Fruit fly (Drosophila melanogaster) whole organism, embryonic: Measurements from ENCODE around the gene CG2278.
A peak's percentile ranks its signal among the peaks of the same experiment; 100 is the strongest.

ENCODE experiments used
- Ada2b ChIP-seq: fragments of 200-800 bp; sonication (Bioruptor generic); IDR thresholded peaks from 2 replicates; pipeline ENCODE4 v1.3.6; 2022; ENCODE audit warnings: missing biosample characterization, missing genetic modification characterization
- Bdp1 ChIP-seq: fragments of 200-800 bp; sonication (Bioruptor generic); optimal IDR thresholded peaks from 3 replicates; lab custom pipeline; 2016; ENCODE audit warnings: missing biosample characterization, missing genetic modification characterization
- CG11085 ChIP-seq: fragments of 200-800 bp; sonication (Bioruptor generic); IDR thresholded peaks from 2 replicates; pipeline ENCODE4 v1.3.6; 2022; ENCODE audit warnings: missing biosample characterization, missing genetic modification characterization
- CG12219 ChIP-seq: fragments of 200-800 bp; sonication (Bioruptor generic); optimal IDR thresholded peaks from 3 replicates; lab custom pipeline; 2018; ENCODE audit warnings: missing biosample characterization, mild to moderate bottlenecking, missing genetic modification characterization
- CG12659 ChIP-seq: fragments of 200-800 bp; sonication (Bioruptor generic); optimal IDR thresholded peaks from 3 replicates; lab custom pipeline; 2017; ENCODE audit warnings: mild to moderate bottlenecking, missing biosample characterization, missing genetic modification reagents, missing genetic modification characterization
- CG12744 ChIP-seq: fragments of 200-800 bp; sonication (Bioruptor generic); optimal IDR thresholded peaks from 2 replicates; lab custom pipeline; 2016; ENCODE audit warnings: missing biosample characterization, missing genetic modification characterization
- CG14667 ChIP-seq: fragments of 200-800 bp; sonication (Bioruptor generic); IDR thresholded peaks from 2 replicates; pipeline ENCODE4 v1.3.6; 2022; ENCODE audit warnings: missing biosample characterization, missing genetic modification characterization
- CG15479 ChIP-seq: fragments of 200-800 bp; sonication (Bioruptor generic); optimal IDR thresholded peaks from 3 replicates; lab custom pipeline; 2019; ENCODE audit warnings: missing biosample characterization, mild to moderate bottlenecking, missing genetic modification characterization, moderate library complexity
- CG17361 ChIP-seq: fragments of 200-800 bp; sonication (Bioruptor generic); IDR thresholded peaks from 3 replicates; pipeline ENCODE4 v1.3.6; 2022; ENCODE audit warnings: missing biosample characterization, missing genetic modification characterization
- CG17385 ChIP-seq: fragments of 200-800 bp; sonication (Bioruptor generic); optimal IDR thresholded peaks from 3 replicates; lab custom pipeline; 2018; ENCODE audit warnings: missing biosample characterization, mild to moderate bottlenecking, missing genetic modification characterization
- CG2199 ChIP-seq: fragments of 200-800 bp; sonication (Bioruptor generic); IDR thresholded peaks from 3 replicates; pipeline ENCODE4 v1.3.6; 2022; ENCODE audit warnings: missing biosample characterization, missing genetic modification characterization
- CG3163 ChIP-seq: fragments of 200-800 bp; sonication (Bioruptor generic); optimal IDR thresholded peaks from 3 replicates; lab custom pipeline; 2016; ENCODE audit warnings: missing biosample characterization, missing genetic modification characterization
- CG32767 ChIP-seq: fragments of 200-800 bp; sonication (Bioruptor generic); IDR thresholded peaks from 2 replicates; pipeline ENCODE4 v1.3.6; 2022; ENCODE audit warnings: missing biosample characterization, missing genetic modification characterization
- CG3281 ChIP-seq: fragments of 200-800 bp; sonication (Bioruptor generic); optimal IDR thresholded peaks from 3 replicates; lab custom pipeline; 2017; ENCODE audit warnings: missing biosample characterization, mild to moderate bottlenecking, missing genetic modification characterization
- CG42726 ChIP-seq: fragments of 200-800 bp; sonication (Bioruptor generic); IDR thresholded peaks from 2 replicates; pipeline ENCODE4 v1.3.6; 2022; ENCODE audit warnings: missing biosample characterization, missing genetic modification characterization; ENCODE audit not compliant: partially characterized antibody
- CG4328 ChIP-seq: fragments of 200-800 bp; sonication (Bioruptor generic); optimal IDR thresholded peaks from 3 replicates; lab custom pipeline; 2017; ENCODE audit warnings: missing biosample characterization, missing genetic modification reagents, missing genetic modification characterization
- Dll ChIP-seq: fragments of 200-800 bp; sonication (Bioruptor generic); IDR thresholded peaks from 4 replicates; pipeline ENCODE4 v1.3.6; 2022; ENCODE audit warnings: missing biosample characterization, missing genetic modification characterization; ENCODE audit not compliant: partially characterized antibody
- GATAe ChIP-seq: fragments of 200-800 bp; sonication (Bioruptor generic); conservative IDR thresholded peaks from 2 replicates; pipeline ENCODE4 v1.3.6; 2022; ENCODE audit warnings: missing biosample characterization, missing genetic modification characterization
- Gsc ChIP-seq: fragments of 200-800 bp; sonication (Bioruptor generic); IDR thresholded peaks from 2 replicates; pipeline ENCODE4 v1.3.6; 2022; ENCODE audit warnings: missing biosample characterization, missing genetic modification characterization
- HHEX ChIP-seq: fragments of 200-800 bp; sonication (Bioruptor generic); optimal IDR thresholded peaks from 3 replicates; lab custom pipeline; 2017; ENCODE audit warnings: missing biosample characterization, mild to moderate bottlenecking, missing genetic modification characterization, missing genetic modification reagents
- Hsf ChIP-seq: fragments of 200-800 bp; sonication (Bioruptor generic); optimal IDR thresholded peaks from 3 replicates; lab custom pipeline; 2016; ENCODE audit warnings: missing biosample characterization, missing genetic modification characterization
- Ptx1 ChIP-seq: fragments of 200-800 bp; sonication (Bioruptor generic); IDR thresholded peaks from 2 replicates; pipeline ENCODE4 v1.3.6; 2022; ENCODE audit warnings: missing biosample characterization, missing genetic modification characterization
- Sin3A ChIP-seq: fragments of >200 bp; optimal IDR thresholded peaks from 2 replicates; lab custom pipeline; 2018
- Vsx1 ChIP-seq: fragments of 200-800 bp; sonication (Bioruptor generic); optimal IDR thresholded peaks from 2 replicates; lab custom pipeline; 2017; ENCODE audit warnings: missing biosample characterization, mild to moderate bottlenecking, missing genetic modification characterization, missing genetic modification reagents
- Xrp1 ChIP-seq: fragments of 200-800 bp; sonication (Bioruptor generic); IDR thresholded peaks from 2 replicates; pipeline ENCODE4 v1.3.6; 2022; ENCODE audit warnings: missing biosample characterization, missing genetic modification characterization
- ash1 ChIP-seq: fragments of 200-800 bp; sonication (Bioruptor generic); optimal IDR thresholded peaks from 2 replicates; lab custom pipeline; 2018; ENCODE audit warnings: missing biosample characterization, mild to moderate bottlenecking, missing genetic modification characterization
- bab2 ChIP-seq: fragments of 200-800 bp; sonication (Bioruptor generic); optimal IDR thresholded peaks from 2 replicates; lab custom pipeline; 2016; ENCODE audit warnings: missing biosample characterization, missing genetic modification characterization
- br ChIP-seq: fragments of >200 bp; optimal IDR thresholded peaks from 2 replicates; lab custom pipeline; 2017
- bsh ChIP-seq, 2 experiments: fragments of 200-800 bp; sonication (Bioruptor generic); optimal IDR thresholded peaks; 2 replicates each; lab custom pipeline; 2017 to 2018; ENCODE audit warnings: mild to moderate bottlenecking in 2 of 2, missing biosample characterization in 2 of 2, missing genetic modification characterization in 2 of 2, moderate library complexity in 1 of 2
- btn ChIP-seq: fragments of 200-800 bp; sonication (Bioruptor generic); optimal IDR thresholded peaks from 2 replicates; lab custom pipeline; 2016; ENCODE audit warnings: missing biosample characterization, missing genetic modification characterization
- cg ChIP-seq: fragments of 200-800 bp; sonication (Bioruptor generic); optimal IDR thresholded peaks from 3 replicates; lab custom pipeline; 2019; ENCODE audit warnings: missing biosample characterization, mild to moderate bottlenecking, missing genetic modification characterization, moderate library complexity
- crol ChIP-seq: fragments of 200-800 bp; sonication (Bioruptor generic); IDR thresholded peaks from 2 replicates; pipeline ENCODE4 v1.3.6; 2022; ENCODE audit warnings: missing biosample characterization, missing genetic modification characterization
- disco-r ChIP-seq: fragments of 200-800 bp; sonication (Bioruptor generic); optimal IDR thresholded peaks from 2 replicates; lab custom pipeline; 2016; ENCODE audit warnings: missing biosample characterization, missing genetic modification characterization
- grn ChIP-seq: fragments of 200-800 bp; sonication (Bioruptor generic); optimal IDR thresholded peaks from 3 replicates; lab custom pipeline; 2017; ENCODE audit warnings: missing biosample characterization, missing genetic modification characterization
- lilli ChIP-seq: fragments of 200-800 bp; sonication (Bioruptor generic); optimal IDR thresholded peaks from 3 replicates; lab custom pipeline; 2016; ENCODE audit warnings: missing biosample characterization, missing genetic modification characterization
- lola ChIP-seq, 3 experiments: fragments of >200 bp in 2 of 3; fragments of 200-800 bp in 1 of 3; sonication (Bioruptor generic) in 1 of 3; optimal IDR thresholded peaks; 2 replicates each; lab custom pipeline; 2017 to 2019; ENCODE audit warnings: missing biosample characterization in 3 of 3, missing genetic modification characterization in 3 of 3, mild to moderate bottlenecking in 1 of 3, moderate library complexity in 1 of 3
- mld ChIP-seq: fragments of 200-800 bp; sonication (Bioruptor generic); IDR thresholded peaks from 3 replicates; pipeline ENCODE4 v1.3.6; 2022; ENCODE audit warnings: missing biosample characterization, missing genetic modification characterization; ENCODE audit not compliant: partially characterized antibody
- nom ChIP-seq: fragments of 200-800 bp; sonication (Bioruptor generic); optimal IDR thresholded peaks from 2 replicates; lab custom pipeline; 2017; ENCODE audit warnings: missing biosample characterization, missing genetic modification characterization, mild to moderate bottlenecking, moderate library complexity, missing genetic modification reagents
- pan ChIP-seq, 4 experiments: fragments of >200 bp in 3 of 4; fragments of 200-800 bp in 1 of 4; sonication (Bioruptor generic) in 1 of 4; optimal IDR thresholded peaks in 3 of 4; IDR thresholded peaks in 1 of 4; 2 replicates each; pipeline versions ENCODE4 v1.3.6 to Lab custom; 2017 to 2022; ENCODE audit warnings: missing biosample characterization in 2 of 4, missing genetic modification characterization in 2 of 4, mixed read lengths in 1 of 4
- peb ChIP-seq: fragments of 200-800 bp; sonication (Bioruptor generic); IDR thresholded peaks from 2 replicates; pipeline ENCODE4 v1.3.6; 2022; ENCODE audit warnings: missing biosample characterization, missing genetic modification characterization
- pros ChIP-seq: fragments of 200-800 bp; sonication (Bioruptor generic); optimal IDR thresholded peaks from 3 replicates; lab custom pipeline; 2019; ENCODE audit warnings: missing biosample characterization, mild to moderate bottlenecking, missing genetic modification characterization, moderate library complexity
- ssp ChIP-seq: fragments of 200-800 bp; sonication (Bioruptor generic); IDR thresholded peaks from 2 replicates; pipeline ENCODE4 v1.3.6; 2022; ENCODE audit warnings: missing biosample characterization, missing genetic modification characterization
- tio ChIP-seq: fragments of 200-800 bp; sonication (Bioruptor generic); optimal IDR thresholded peaks from 2 replicates; lab custom pipeline; 2017; ENCODE audit warnings: missing biosample characterization, missing genetic modification characterization, inconsistent platforms
- tll ChIP-seq, 2 experiments: fragments of 200-800 bp in 1 of 2; fragments of >200 bp in 1 of 2; sonication (Bioruptor generic) in 1 of 2; optimal IDR thresholded peaks; 2 replicates each; lab custom pipeline; 2017 to 2019; ENCODE audit warnings: missing biosample characterization in 2 of 2, missing genetic modification characterization in 2 of 2, mild to moderate bottlenecking in 1 of 2, moderate library complexity in 1 of 2
- ttk ChIP-seq: fragments of 200-800 bp; sonication (Bioruptor generic); IDR thresholded peaks from 2 replicates; pipeline ENCODE4 v2.1.2; 2022; ENCODE audit warnings: missing biosample characterization, missing genetic modification characterization
- unpg ChIP-seq: fragments of 200-800 bp; sonication (Bioruptor generic); optimal IDR thresholded peaks from 3 replicates; lab custom pipeline; 2018; ENCODE audit warnings: missing biosample characterization, mild to moderate bottlenecking, missing genetic modification characterization, moderate library complexity
- wdn ChIP-seq: fragments of 200-800 bp; sonication (Bioruptor generic); IDR thresholded peaks from 2 replicates; pipeline ENCODE4 v1.3.6; 2022; ENCODE audit warnings: missing biosample characterization, missing genetic modification characterization
- yki ChIP-seq: fragments of >200 bp; optimal IDR thresholded peaks from 3 replicates; lab custom pipeline; 2018
- zen ChIP-seq: fragments of 200-800 bp; sonication (Bioruptor generic); optimal IDR thresholded peaks from 3 replicates; lab custom pipeline; 2018; ENCODE audit warnings: missing biosample characterization, mild to moderate bottlenecking, missing genetic modification characterization, moderate library complexity

CG2278 gene

DNA sequence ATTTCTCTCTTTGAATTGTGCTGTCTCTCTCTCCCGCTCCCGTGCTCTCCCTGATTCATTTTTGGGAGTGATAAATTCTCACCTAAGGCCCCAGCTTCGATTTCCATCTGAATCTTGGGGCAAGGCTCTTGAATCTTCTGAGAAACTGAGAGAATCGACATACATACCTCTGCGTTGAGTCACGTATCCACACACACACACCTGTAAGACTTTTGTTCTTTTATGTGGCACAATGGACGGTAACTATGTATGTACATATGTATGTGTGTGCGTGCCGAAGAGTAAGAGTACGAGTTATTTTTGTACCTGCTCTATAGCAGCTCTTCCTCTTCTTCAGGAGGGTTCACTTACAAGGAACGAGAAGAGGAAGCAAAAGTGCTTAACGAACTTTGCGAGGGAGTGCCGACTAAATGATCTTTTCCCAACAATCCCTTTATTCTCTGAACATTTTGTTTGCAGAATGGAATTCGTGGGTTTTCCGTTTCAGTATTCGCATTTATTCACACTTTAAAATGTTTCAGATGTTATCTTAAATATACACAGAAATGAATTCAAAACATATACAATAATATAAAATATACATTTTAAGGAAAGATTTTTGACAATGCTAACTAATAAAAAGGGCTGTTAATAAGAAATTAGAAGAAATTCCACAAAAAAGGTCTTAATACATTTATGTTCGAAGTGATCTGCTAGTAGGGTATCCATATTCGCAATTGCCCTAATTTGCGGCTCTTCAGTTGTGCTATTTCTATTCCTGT is 45.2 kb upstream of the CG2278 start (continued):
- TF ChIP-seq pros (GFP tag; lab: Kevin White, UChicago) (peak; percentile 85), ash1 (GFP tag; lab: Kevin White, UChicago) (no peak), CG17385 (peak; percentile 84), btn (no peak), Sin3A (lab: Kevin White, UChicago) (no peak), bsh (GFP tag; optimal IDR thresholded peaks at IDR 0.05; lab: Kevin White, UChicago) (peak in 1 of 2 experiments; percentile 62), tll (GFP tag; optimal IDR thresholded peaks at IDR 0.05; lab: Kevin White, UChicago) (no peak), tio (GFP tag; lab: Kevin White, UChicago) (no peak), CG15479 (GFP tag; lab: Kevin White, UChicago) (no peak), Ptx1 (no peak), CG12659 (GFP tag; lab: Kevin White, UChicago) (no peak), pan (optimal IDR thresholded peaks at IDR 0.05; lab: Kevin White, UChicago) (no peak), pan (GFP tag; optimal IDR thresholded peaks at IDR 0.05 in 1 of 2, IDR thresholded peaks at IDR 0.05 in 1 of 2) (no peak), HHEX (GFP tag; lab: Kevin White, UChicago) (no peak), grn (no peak), Hsf (GFP tag; lab: Kevin White, UChicago) (no peak), Bdp1 (GFP tag; lab: Kevin White, UChicago) (no peak), CG4328 (GFP tag; lab: Kevin White, UChicago) (no peak), CG12744 (GFP tag; lab: Kevin White, UChicago) (no peak), CG2199 (GFP tag; lab: Robert Waterston, UW) (no peak), Xrp1 (GFP tag; lab: Robert Waterston, UW) (no peak), CG32767 (GFP tag; lab: Robert Waterston, UW) (no peak), Dll (GFP tag; lab: Robert Waterston, UW) (no peak), CG11085 (GFP tag; lab: Robert Waterston, UW) (no peak), lola (GFP tag; optimal IDR thresholded peaks at IDR 0.05; lab: Kevin White, UChicago) (peak in 1 of 3 experiments; percentile 24)

DNA sequence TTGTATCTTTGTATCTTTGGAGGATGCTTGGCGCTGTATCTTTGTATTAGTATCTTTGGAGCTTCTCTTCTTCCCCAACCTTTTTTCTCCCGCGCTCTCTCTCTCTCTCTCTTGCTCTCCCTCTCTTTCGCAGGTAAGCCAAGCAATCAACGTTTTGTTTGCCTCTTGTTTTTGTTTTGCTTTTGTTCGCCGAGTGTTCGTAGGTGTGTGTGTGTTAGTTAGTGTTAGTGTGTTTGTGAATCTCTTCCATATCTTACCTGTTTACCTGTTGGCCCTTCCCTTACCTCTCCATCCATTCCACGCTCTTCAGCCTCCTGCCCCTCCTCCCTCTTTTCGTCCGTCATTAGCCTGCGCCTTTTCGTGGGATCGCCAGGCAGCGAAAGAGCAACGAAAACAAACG is 44.0 kb upstream of the CG2278 start:
- no peak for TF ChIP-seq mld (GFP tag; lab: Robert Waterston, UW)
- TF ChIP-seq CG3163 (GFP tag; lab: Kevin White, UChicago) = peak; percentile 37
- no peak for TF ChIP-seq tio (GFP tag; lab: Kevin White, UChicago)
- no peak for TF ChIP-seq wdn
- no peak for TF ChIP-seq CG12219 (GFP tag; lab: Kevin White, UChicago)
- TF ChIP-seq yki = peak; percentile 55
- TF ChIP-seq CG17361 (GFP tag; lab: Robert Waterston, UW) = no peak
- no peak for TF ChIP-seq ttk (GFP tag; lab: Robert Waterston, UW)
- no peak for TF ChIP-seq CG42726 (GFP tag; lab: Robert Waterston, UW)
- no peak for TF ChIP-seq CG14667 (GFP tag; lab: Robert Waterston, UW)
- no peak for TF ChIP-seq peb (GFP tag; lab: Robert Waterston, UW)
- TF ChIP-seq crol = peak; percentile 75
- no peak for TF ChIP-seq Ada2b (GFP tag; lab: Robert Waterston, UW)
- peak; percentile 48 for TF ChIP-seq grn
- TF ChIP-seq lilli = no peak
- TF ChIP-seq cg (GFP tag; lab: Kevin White, UChicago) = peak; percentile 87
- TF ChIP-seq Xrp1 (GFP tag; lab: Robert Waterston, UW) = no peak
- TF ChIP-seq br (lab: Kevin White, UChicago) = no peak
- no peak for TF ChIP-seq GATAe (GFP tag; lab: Robert Waterston, UW)
- peak; percentile 18 for TF ChIP-seq pros (GFP tag; lab: Kevin White, UChicago)
- TF ChIP-seq Gsc (GFP tag; lab: Robert Waterston, UW) = no peak
- no peak for TF ChIP-seq unpg (GFP tag; lab: Kevin White, UChicago)
- peak; percentile 17 for TF ChIP-seq Vsx1 (GFP tag; lab: Kevin White, UChicago)
- peak; percentile 69 for TF ChIP-seq nom (GFP tag; lab: Kevin White, UChicago)
- TF ChIP-seq bab2 (GFP tag; lab: Kevin White, UChicago) = no peak
- TF ChIP-seq zen = peak; percentile 18
- no peak for TF ChIP-seq ssp
- TF ChIP-seq CG3281 (GFP tag; lab: Kevin White, UChicago) = no peak
- no peak for TF ChIP-seq disco-r (GFP tag; lab: Kevin White, UChicago)
